Worm (Caenorhabditis elegans) whole organism, midembryonic: ENCODE data around the gene F27C8.3.

ENCODE experiments used
- T22C8.4 ChIP-seq: fragments of 200-800 bp; sonication (Bioruptor generic); IDR thresholded peaks from 2 replicates; pipeline ENCODE4 v1.3.6; 2022; ENCODE audit warnings: missing genetic modification characterization, missing compliant biosample characterization
- cog-1 ChIP-seq: sonication (generic microtip); optimal IDR thresholded peaks from 2 replicates; lab custom pipeline; 2016; ENCODE audit warnings: missing genetic modification characterization, missing compliant biosample characterization
- flt-1 ChIP-seq: fragments of 200-800 bp; sonication (Bioruptor generic); IDR thresholded peaks from 2 replicates; pipeline ENCODE4 v1.3.6; 2022; ENCODE audit warnings: missing genetic modification characterization, missing compliant biosample characterization
- klf-2 ChIP-seq: fragments of 200-800 bp; sonication (Bioruptor generic); conservative IDR thresholded peaks from 2 replicates; pipeline ENCODE4 v1.3.6; 2022; ENCODE audit warnings: missing genetic modification reagents, missing genetic modification characterization, missing compliant biosample characterization
- med-1 ChIP-seq: sonication (generic microtip); optimal IDR thresholded peaks from 2 replicates; lab custom pipeline; 2017; ENCODE audit warnings: missing genetic modification characterization, mild to moderate bottlenecking, missing compliant biosample characterization, antibody characterized with exemption, missing genetic modification reagents; ENCODE audit not compliant: insufficient read depth
- ref-1 ChIP-seq: fragments of 200-800 bp; sonication (Bioruptor generic); conservative IDR thresholded peaks from 2 replicates; pipeline ENCODE4 v1.3.6; 2022; ENCODE audit warnings: missing genetic modification reagents, missing genetic modification characterization, missing compliant biosample characterization
- tab-1 ChIP-seq: fragments of 200-800 bp; sonication (Bioruptor generic); IDR thresholded peaks from 2 replicates; pipeline ENCODE4 v1.3.6; 2022; ENCODE audit warnings: missing genetic modification characterization, missing compliant biosample characterization
- ztf-23 ChIP-seq: fragments of 200-800 bp; sonication (Bioruptor generic); IDR thresholded peaks from 2 replicates; pipeline ENCODE4 v1.3.6; 2022; ENCODE audit warnings: missing genetic modification reagents, missing genetic modification characterization, missing compliant biosample characterization
- ztf-29 ChIP-seq: fragments of 200-800 bp; sonication (Bioruptor generic); IDR thresholded peaks from 2 replicates; pipeline ENCODE4 v1.3.6; 2022; ENCODE audit warnings: missing genetic modification reagents, missing genetic modification characterization, missing compliant biosample characterization

Gene F27C8.3

ce11 chrIV:9566505-9566904, 29.2 kb downstream of the F27C8.3 start, which contains the start of gene lron-14:
Gene lron-14 (minus strand): TSS chrIV:9566605.
- no peak for TF ChIP-seq cog-1 (tag; lab: Kevin White, UChicago)
- no peak for TF ChIP-seq ref-1 (GFP tag; lab: Robert Waterston, UW)
- no peak for TF ChIP-seq T22C8.4
- TF ChIP-seq ztf-23 (GFP tag; lab: Robert Waterston, UW), result no peak
- TF ChIP-seq klf-2 (GFP tag; lab: Robert Waterston, UW), result no peak
- TF ChIP-seq flt-1 (GFP tag; lab: Robert Waterston, UW), result no peak
- TF ChIP-seq tab-1, result no peak
- no peak for TF ChIP-seq med-1 (GFP tag; lab: Kevin White, UChicago)
- no peak for TF ChIP-seq ztf-29 (GFP tag; lab: Robert Waterston, UW)

DNA sequence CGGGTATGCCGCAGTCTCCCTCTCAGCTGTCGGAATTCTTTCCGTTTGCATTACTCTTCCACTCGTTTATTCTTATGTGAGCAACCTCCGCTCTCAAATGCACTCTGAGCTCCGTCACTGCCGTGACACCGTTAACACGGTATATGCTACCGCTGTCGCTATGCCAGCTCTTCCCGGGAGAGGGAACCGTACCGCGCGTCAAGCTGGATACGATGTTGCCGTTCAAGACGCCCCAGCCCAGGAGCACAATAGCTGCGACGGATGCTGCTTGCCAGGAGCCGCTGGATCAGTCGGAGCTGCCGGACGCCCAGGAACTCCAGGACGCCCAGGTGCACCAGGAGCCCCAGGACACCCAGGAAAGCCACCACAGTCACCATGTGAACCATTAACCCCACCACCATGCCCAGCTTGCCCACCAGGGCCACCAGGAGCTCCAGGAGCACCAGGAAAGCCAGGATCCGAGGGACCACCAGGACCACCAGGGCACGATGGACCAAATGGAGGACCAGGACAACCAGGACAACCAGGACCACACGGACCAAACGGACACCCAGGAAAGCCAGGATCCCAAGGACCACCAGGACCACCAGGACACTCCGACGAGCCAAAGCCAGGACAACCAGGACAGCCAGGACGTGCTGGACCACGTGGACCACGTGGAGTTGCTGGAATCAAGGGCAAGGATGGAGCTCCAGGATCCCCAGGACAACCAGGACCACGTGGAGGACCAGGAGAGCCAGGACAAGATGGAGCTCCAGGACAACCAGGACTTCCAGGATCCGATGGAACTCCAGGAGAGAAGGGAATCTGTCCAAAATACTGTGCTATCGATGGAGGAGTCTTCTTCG, 31.9 kb downstream of the F27C8.3 start:
- TF ChIP-seq klf-2 (GFP tag; lab: Robert Waterston, UW) (no peak), ztf-29 (GFP tag; lab: Robert Waterston, UW) (no peak), T22C8.4 (no peak), tab-1 (no peak), cog-1 (tag; lab: Kevin White, UChicago) (no peak), med-1 (GFP tag; lab: Kevin White, UChicago) (no peak), flt-1 (GFP tag; lab: Robert Waterston, UW) (no peak), ztf-23 (GFP tag; lab: Robert Waterston, UW) (no peak), ref-1 (GFP tag; lab: Robert Waterston, UW) (no peak)

- TF ChIP-seq klf-2 (GFP tag; lab: Robert Waterston, UW), result no peak
- TF ChIP-seq ztf-29 (GFP tag; lab: Robert Waterston, UW), result no peak
- no peak for TF ChIP-seq flt-1 (GFP tag; lab: Robert Waterston, UW)
- no peak for TF ChIP-seq tab-1
- TF ChIP-seq ref-1 (GFP tag; lab: Robert Waterston, UW), result no peak
- no peak for TF ChIP-seq med-1 (GFP tag; lab: Kevin White, UChicago)
- no peak for TF ChIP-seq cog-1 (tag; lab: Kevin White, UChicago)
- no peak for TF ChIP-seq ztf-23 (GFP tag; lab: Robert Waterston, UW)
- no peak for TF ChIP-seq T22C8.4
Observed at ce11 chrIV:9563079-9563478, 32.6 kb downstream of the F27C8.3 start, which contains the start of gene col-122. Gene col-122 (plus strand): TSS chrIV:9563379.

- no peak for TF ChIP-seq cog-1 (tag; lab: Kevin White, UChicago)
- no peak for TF ChIP-seq med-1 (GFP tag; lab: Kevin White, UChicago)
- TF ChIP-seq ref-1 (GFP tag; lab: Robert Waterston, UW), result no peak
- TF ChIP-seq ztf-23 (GFP tag; lab: Robert Waterston, UW), result no peak
- no peak for TF ChIP-seq klf-2 (GFP tag; lab: Robert Waterston, UW)
- TF ChIP-seq tab-1, result no peak
- TF ChIP-seq flt-1 (GFP tag; lab: Robert Waterston, UW), result no peak
- TF ChIP-seq T22C8.4, result no peak
- TF ChIP-seq ztf-29 (GFP tag; lab: Robert Waterston, UW), result no peak
Observed at ce11 chrIV:9545986-9546385, 49.7 kb downstream of the F27C8.3 start, which contains the start of gene T05A1.5. Gene T05A1.5 (plus strand): TSS chrIV:9546286.
